Worm (Caenorhabditis elegans): Measurements from ENCODE around the gene Y50E8A.22.
A peak's percentile ranks its signal among the peaks of the same experiment; 100 is the strongest.

Gene Y50E8A.22

DNA sequence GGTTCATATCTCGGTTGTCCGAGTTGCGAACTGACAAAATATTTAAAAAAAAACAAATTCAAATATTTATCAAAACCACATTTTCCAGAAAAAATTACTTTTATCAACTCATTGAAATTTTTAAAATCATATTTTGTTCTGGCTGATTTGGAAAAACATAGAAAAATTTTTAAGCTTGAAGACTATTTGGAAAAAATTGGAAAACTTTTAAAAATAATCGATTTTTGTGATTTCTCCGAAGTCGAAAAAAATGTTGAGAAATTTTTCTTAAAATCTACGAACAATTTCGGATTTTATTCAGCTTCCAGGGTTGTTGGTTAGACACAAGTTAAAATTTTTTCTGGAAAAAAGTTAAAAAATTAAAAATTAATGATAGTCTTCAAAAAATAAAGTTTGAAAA, 12.0 kb downstream of the Y50E8A.22 start, which contains the start of gene Y50E8A.5:
TSS of gene Y50E8A.5 (minus strand) at position 101 of the 400 bp plus-strand sequence.
- TF ChIP-seq nhr-11 (tag; optimal IDR thresholded peaks at IDR 0.05) (no peak), nhr-25 (tag; optimal IDR thresholded peaks at IDR 0.05) (no peak), skn-1 (tag; optimal IDR thresholded peaks at IDR 0.05) (no peak), ZK546.5 (tag; optimal IDR thresholded peaks at IDR 0.05) (no peak), egl-5 (tag; optimal IDR thresholded peaks at IDR 0.05) (no peak), zag-1 (tag; optimal IDR thresholded peaks at IDR 0.05) (no peak), ceh-28 (tag; optimal IDR thresholded peaks at IDR 0.05) (no peak), ztf-11 (tag; optimal IDR thresholded peaks at IDR 0.05) (no peak), fkh-10 (GFP tag; optimal IDR thresholded peaks at IDR 0.05) (no peak), ceh-16 (tag; optimal IDR thresholded peaks at IDR 0.05) (no peak), egl-27 (tag; optimal IDR thresholded peaks at IDR 0.05) (no peak), ztf-4 (tag; optimal IDR thresholded peaks at IDR 0.05) (no peak), tbx-2 (tag; optimal IDR thresholded peaks at IDR 0.05) (no peak), nhr-76 (tag; optimal IDR thresholded peaks at IDR 0.05) (no peak), unc-62 (GFP tag; optimal IDR thresholded peaks at IDR 0.05) (no peak), daf-12 (tag; optimal IDR thresholded peaks at IDR 0.05) (no peak), pha-4 (tag; optimal IDR thresholded peaks at IDR 0.05) (no peak)

DNA sequence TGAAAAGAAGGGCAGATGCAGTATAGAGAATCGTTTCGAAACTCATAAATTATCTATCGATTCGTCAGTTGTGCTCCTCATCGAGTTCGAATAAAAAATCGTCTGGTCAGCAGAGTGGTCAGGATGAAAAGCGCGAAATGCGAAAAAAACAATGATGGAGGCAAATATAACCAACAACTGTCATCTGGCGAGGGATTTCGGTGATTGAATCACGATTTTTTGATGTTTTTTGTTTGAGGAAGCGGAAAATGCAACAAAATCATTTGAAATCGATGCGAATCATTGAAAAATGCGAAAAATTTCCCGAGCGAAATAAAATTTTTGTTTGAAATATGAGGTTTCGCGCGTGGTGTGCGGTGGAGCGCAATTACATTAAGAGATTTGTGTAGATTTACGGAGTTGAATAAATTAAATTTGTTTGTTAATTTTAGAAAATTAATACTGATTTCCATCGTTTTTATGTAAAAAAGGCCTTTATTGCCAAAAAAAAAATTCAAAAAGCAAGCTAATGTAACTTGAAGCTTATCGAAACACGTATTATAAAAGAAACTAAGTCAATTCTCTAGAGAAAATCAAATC, 14.6 kb downstream of the Y50E8A.22 start, which contains the start of gene unc-61:
TSS of gene unc-61 (minus strand) at position 51 of the 579 bp plus-strand sequence.
- no peak for TF ChIP-seq fkh-2 (tag; optimal IDR thresholded peaks at IDR 0.05)
- TF ChIP-seq lin-15B (tag; optimal IDR thresholded peaks at IDR 0.05), result peak; percentile 74
- peak; percentile 35 for TF ChIP-seq pha-4 (tag; optimal IDR thresholded peaks at IDR 0.05)
- peak; percentile 1 for TF ChIP-seq lin-39 (tag; optimal IDR thresholded peaks at IDR 0.05)
- TF ChIP-seq nhr-11 (tag; optimal IDR thresholded peaks at IDR 0.05), result no peak
- TF ChIP-seq R02D3.7 (tag; optimal IDR thresholded peaks at IDR 0.05), result peak; percentile 82

DNA sequence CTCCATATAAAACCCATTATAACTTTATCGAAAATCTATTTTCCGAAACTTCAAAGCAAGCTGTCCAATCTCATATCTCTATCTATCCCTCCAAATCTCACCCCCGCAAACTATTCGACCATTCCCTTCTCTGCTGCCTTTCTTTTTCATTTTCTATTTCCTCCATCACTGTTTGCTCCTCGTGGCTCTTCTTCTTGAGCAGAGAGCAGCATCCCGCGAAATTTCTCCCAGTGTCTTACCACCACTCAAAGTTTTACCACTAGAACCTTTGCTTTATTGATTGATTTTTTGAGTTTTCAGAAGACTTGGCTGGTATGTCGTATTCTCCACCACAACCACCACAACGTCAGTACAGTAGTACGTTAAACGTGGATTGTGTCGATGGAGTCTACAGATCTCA, 19.5 kb downstream of the Y50E8A.22 start, which contains the start of gene oig-3:
TSS of gene oig-3 (plus strand) at position 301 of the 400 bp plus-strand sequence.
- TF ChIP-seq mdl-1 (tag; optimal IDR thresholded peaks at IDR 0.05) (no peak), nhr-77 (tag; optimal IDR thresholded peaks at IDR 0.05) (no peak), pha-4 (tag; optimal IDR thresholded peaks at IDR 0.05) (no peak), egl-27 (tag; optimal IDR thresholded peaks at IDR 0.05) (no peak), elt-2 (tag; optimal IDR thresholded peaks at IDR 0.05) (no peak), nhr-67 (tag; optimal IDR thresholded peaks at IDR 0.05) (no peak), lin-39 (tag; optimal IDR thresholded peaks at IDR 0.05) (no peak), mml-1 (tag; optimal IDR thresholded peaks at IDR 0.05) (no peak), tbx-2 (tag; optimal IDR thresholded peaks at IDR 0.05) (no peak)

DNA sequence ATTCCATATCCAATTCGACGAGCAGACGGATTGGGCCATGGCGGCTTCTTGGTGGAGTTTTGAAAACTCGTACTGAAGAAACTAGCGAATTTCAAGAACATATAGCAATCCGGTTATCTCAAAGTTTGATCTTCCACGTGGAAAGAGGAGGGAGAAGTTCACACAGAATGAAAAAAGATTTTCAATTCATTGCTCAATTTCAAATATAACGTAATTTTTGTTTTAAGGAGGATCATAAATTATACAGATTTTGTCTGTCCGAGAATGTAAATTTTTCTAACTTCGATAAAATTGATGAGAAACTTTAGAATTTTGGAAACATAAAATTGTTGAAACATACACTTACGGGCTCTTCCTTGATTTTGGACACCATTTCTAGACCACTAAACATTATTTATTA, 20.1 kb downstream of the Y50E8A.22 start, which contains the start of gene Y50E8A.2:
TSS of gene Y50E8A.2 (minus strand) at position 101 of the 400 bp plus-strand sequence.
- TF ChIP-seq unc-62 (GFP tag; optimal IDR thresholded peaks at IDR 0.05) (no peak), lin-39 (tag; optimal IDR thresholded peaks at IDR 0.05) (no peak), ztf-4 (tag; optimal IDR thresholded peaks at IDR 0.05) (no peak), ceh-9 (tag; optimal IDR thresholded peaks at IDR 0.05) (no peak), snpc-4 (tag; optimal IDR thresholded peaks at IDR 0.05) (no peak), aly-2 (tag; optimal IDR thresholded peaks at IDR 0.05) (no peak), eor-1 (tag; optimal IDR thresholded peaks at IDR 0.05) (no peak), fos-1 (tag; optimal IDR thresholded peaks at IDR 0.05) (no peak), pqm-1 (tag; optimal IDR thresholded peaks at IDR 0.05) (no peak), ZK546.5 (tag; optimal IDR thresholded peaks at IDR 0.05) (no peak), nhr-25 (tag; optimal IDR thresholded peaks at IDR 0.05) (no peak), unc-39 (tag; optimal IDR thresholded peaks at IDR 0.05) (no peak), ama-1 (optimal IDR thresholded peaks at IDR 0.05) (no peak), elt-1 (tag; optimal IDR thresholded peaks at IDR 0.05) (no peak), fkh-2 (tag; optimal IDR thresholded peaks at IDR 0.05) (no peak)

DNA sequence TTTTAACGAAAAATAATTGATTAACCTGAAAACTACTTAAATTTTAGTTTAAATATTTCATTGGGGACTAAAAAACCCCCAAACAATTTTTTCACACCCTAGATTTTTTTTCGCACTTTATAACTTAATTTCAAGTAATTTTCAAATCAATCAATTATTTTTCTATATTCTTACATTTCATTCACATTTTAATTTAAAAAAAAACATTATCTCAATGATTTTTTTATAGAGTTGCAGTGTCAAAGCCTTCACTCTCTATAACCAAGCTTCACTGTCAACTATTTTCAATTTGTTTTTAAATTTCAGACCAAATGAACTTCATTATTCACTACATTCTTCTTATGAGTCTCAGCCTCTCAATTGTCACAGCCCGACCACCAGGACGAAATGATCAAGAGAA, 22.3 kb downstream of the Y50E8A.22 start, which contains the start of gene Y50E8A.1:
TSS of gene Y50E8A.1 (plus strand) at position 301 of the 400 bp plus-strand sequence.
- TF ChIP-seq nhr-77 (tag; optimal IDR thresholded peaks at IDR 0.05), result no peak
- TF ChIP-seq ama-1 (optimal IDR thresholded peaks at IDR 0.05), result no peak
- no peak for TF ChIP-seq fkh-10 (GFP tag; optimal IDR thresholded peaks at IDR 0.05)
- no peak for TF ChIP-seq egl-27 (tag; optimal IDR thresholded peaks at IDR 0.05)
- no peak for TF ChIP-seq nhr-25 (tag; optimal IDR thresholded peaks at IDR 0.05)
- TF ChIP-seq elt-3 (tag; optimal IDR thresholded peaks at IDR 0.05), result no peak
- TF ChIP-seq nhr-12 (tag; optimal IDR thresholded peaks at IDR 0.05), result no peak
- TF ChIP-seq mdl-1 (tag; optimal IDR thresholded peaks at IDR 0.05), result no peak
- no peak for TF ChIP-seq nhr-11 (tag; optimal IDR thresholded peaks at IDR 0.05)
- no peak for TF ChIP-seq jun-1 (tag; optimal IDR thresholded peaks at IDR 0.05)
- TF ChIP-seq pha-4 (tag; optimal IDR thresholded peaks at IDR 0.05), result no peak
- no peak for TF ChIP-seq elt-1 (tag; optimal IDR thresholded peaks at IDR 0.05)
- no peak for TF ChIP-seq lsy-12 (tag; optimal IDR thresholded peaks at IDR 0.05)
- TF ChIP-seq snpc-4 (tag; optimal IDR thresholded peaks at IDR 0.05), result no peak
- TF ChIP-seq R02D3.7 (tag; optimal IDR thresholded peaks at IDR 0.05), result no peak
- no peak for TF ChIP-seq ceh-16 (tag; optimal IDR thresholded peaks at IDR 0.05)
- no peak for TF ChIP-seq skn-1 (tag; optimal IDR thresholded peaks at IDR 0.05)
- no peak for TF ChIP-seq nhr-28 (tag; optimal IDR thresholded peaks at IDR 0.05)
- no peak for TF ChIP-seq lin-39 (tag; optimal IDR thresholded peaks at IDR 0.05)
